Fruit fly (Drosophila melanogaster): Measurements from ENCODE around the gene CG14137.

DNA sequence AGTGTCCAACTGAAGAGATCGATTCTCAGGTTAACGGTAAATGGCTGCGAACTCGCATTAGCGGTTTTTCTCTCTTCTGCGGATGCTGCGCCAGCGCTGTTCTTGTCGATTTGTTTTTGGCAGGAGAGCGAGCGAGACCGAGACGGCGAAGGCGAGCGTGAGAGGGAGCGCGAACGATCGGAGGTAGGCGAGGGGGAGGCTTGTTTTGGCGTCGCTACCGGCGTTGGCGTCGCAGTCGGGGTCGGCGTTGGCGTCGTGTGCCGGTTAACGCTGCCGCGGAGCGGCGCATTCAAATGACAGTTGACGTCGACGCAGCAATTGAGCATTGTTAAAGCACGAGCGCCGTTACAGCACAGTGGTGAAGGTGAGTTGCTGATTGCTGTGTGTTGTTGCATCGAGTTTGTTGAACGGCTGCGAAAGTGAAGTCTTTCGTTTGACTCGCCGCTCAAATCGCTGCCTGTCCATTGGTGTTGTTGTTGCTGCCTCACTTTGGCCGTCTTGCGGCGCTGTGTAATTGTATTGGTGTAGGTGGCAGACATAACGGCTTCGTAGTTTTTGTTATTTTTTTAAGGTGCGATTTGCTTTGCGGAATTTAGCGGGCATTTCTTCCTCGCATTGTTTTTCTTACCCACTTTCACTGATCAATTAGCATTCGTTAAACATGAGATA is 12.9 kb downstream of the CG14137 start:
- TF ChIP-seq Jra (GFP tag; optimal IDR thresholded peaks at IDR 0.05) (no peak), woc (GFP tag; optimal IDR thresholded peaks at IDR 0.05) (no peak), br (GFP tag; optimal IDR thresholded peaks at IDR 0.05) (no peak), OdsH (GFP tag; optimal IDR thresholded peaks at IDR 0.05) (no peak)
